Fruit fly (Drosophila melanogaster) Kc167 (cell line): ENCODE measurements around the gene RpL40.

Experiments used
- Myc ChIP-seq: fragments of >200 bp; optimal IDR thresholded peaks from 2 replicates; lab custom pipeline; 2017; ENCODE audit warnings: missing external identifiers
- h ChIP-seq: fragments of >200 bp; optimal IDR thresholded peaks from 3 replicates; lab custom pipeline; 2018; ENCODE audit warnings: missing external identifiers
- insv ChIP-seq: fragments of >200 bp; optimal IDR thresholded peaks from 3 replicates; lab custom pipeline; 2018; ENCODE audit warnings: missing external identifiers
- psq ChIP-seq: fragments of >200 bp; optimal IDR thresholded peaks from 2 replicates; lab custom pipeline; 2017; ENCODE audit warnings: missing external identifiers
- ttk ChIP-seq: sonication (Bioruptor generic); optimal IDR thresholded peaks from 2 replicates; lab custom pipeline; 2017; ENCODE audit warnings: missing external identifiers

dm6 chr2L:4248314-4248713, 20.8 kb downstream of the RpL40 start:
- no peak for TF ChIP-seq Myc (lab: Kevin White, UChicago)
- TF ChIP-seq psq (lab: Kevin White, UChicago) = no peak
- TF ChIP-seq insv (lab: Kevin White, UChicago) = no peak
- no peak for TF ChIP-seq h
- no peak for TF ChIP-seq ttk
